Worm (Caenorhabditis elegans): ENCODE results near the gene slc-36.3.

DNA sequence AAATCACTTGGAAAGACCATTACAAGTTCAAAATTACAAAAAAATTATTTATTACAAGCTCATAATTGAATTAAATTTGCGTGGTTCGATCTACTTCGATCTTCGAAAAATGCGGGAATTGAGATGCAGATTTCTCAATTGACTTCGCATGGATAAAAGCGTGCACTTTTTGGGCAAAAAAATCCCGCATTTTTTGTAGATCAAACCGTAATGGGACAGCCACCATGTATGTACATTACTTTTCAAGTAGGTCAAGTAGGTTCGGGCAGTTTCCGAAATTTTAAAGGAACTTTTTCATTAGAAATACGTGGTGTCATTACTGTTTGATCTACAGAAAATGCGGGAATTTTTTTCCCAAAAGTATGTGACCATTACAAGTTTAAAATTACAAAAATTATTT, 46.5 kb downstream of the slc-36.3 start:
- no peak; the same call in 1 of the 2 replicates for TF ChIP-seq egl-44 (GFP tag; IDR thresholded peaks at IDR 0.05)
- TF ChIP-seq lin-35 (GFP tag; optimal IDR thresholded peaks at IDR 0.05) = no peak

Data from whole organism, young adult.